Worm (Caenorhabditis elegans): Measurements from ENCODE around the gene F57A8.6.

DNA sequence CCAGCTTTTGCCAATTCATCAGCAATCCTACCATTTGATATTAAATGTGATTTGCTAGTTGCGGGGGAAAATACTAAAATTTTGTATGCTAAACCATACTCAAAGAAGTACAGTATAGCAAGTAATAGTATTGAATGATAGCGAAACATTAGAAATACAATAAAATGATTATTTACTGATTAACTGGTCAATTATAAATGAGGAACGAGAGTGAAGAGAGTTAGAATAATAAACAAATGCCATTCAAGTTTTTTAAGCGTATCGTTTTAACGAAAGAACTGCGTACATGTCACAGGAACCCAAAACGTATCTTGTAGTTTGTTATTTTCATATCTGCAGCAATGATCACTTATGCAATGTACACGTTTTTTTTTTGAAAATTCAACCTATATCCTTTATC lies 24.7 kb upstream of the F57A8.6 start, which contains the start of gene ugt-47:
- TF ChIP-seq ceh-13 (GFP tag; optimal IDR thresholded peaks at IDR 0.05) (no peak), pes-1 (GFP tag; IDR thresholded peaks at IDR 0.05) (no peak)

Data from whole organism, early embryonic.